Worm (Caenorhabditis elegans) whole organism, early embryonic: ENCODE measurements around the gene ZC404.1.

Source experiments
- ama-1 ChIP-seq: fragments of 150-350 bp; optimal IDR thresholded peaks from 2 replicates; lab custom pipeline; 2014
- ceh-36 ChIP-seq: sonication (generic microtip); optimal IDR thresholded peaks from 2 replicates; lab custom pipeline; 2016; ENCODE audit warnings: missing genetic modification characterization, inconsistent platforms, missing compliant biosample characterization
- flt-1 ChIP-seq: fragments of 200-800 bp; sonication (Bioruptor generic); IDR thresholded peaks from 2 replicates; pipeline ENCODE4 v1.3.6; 2022; ENCODE audit warnings: missing genetic modification characterization, missing compliant biosample characterization
- hmg-4 ChIP-seq: fragments of 200-800 bp; sonication (Bioruptor generic); optimal IDR thresholded peaks from 2 replicates; lab custom pipeline; 2018; ENCODE audit warnings: mild to moderate bottlenecking, missing genetic modification characterization, missing compliant biosample characterization
- scrt-1 ChIP-seq: fragments of 200-800 bp; sonication (Bioruptor generic); IDR thresholded peaks from 2 replicates; pipeline ENCODE4 v1.3.6; 2022; ENCODE audit warnings: missing genetic modification characterization, missing compliant biosample characterization
- tbx-37 ChIP-seq: fragments of 200-800 bp; sonication (Bioruptor generic); conservative IDR thresholded peaks from 2 replicates; pipeline ENCODE4 v1.3.6; 2022; ENCODE audit warnings: missing genetic modification reagents, missing genetic modification characterization, missing compliant biosample characterization

- no peak for TF ChIP-seq tbx-37 (GFP tag; lab: Robert Waterston, UW)
- TF ChIP-seq ama-1 (lab: Kevin White, UChicago), result no peak
- no peak for TF ChIP-seq hmg-4 (GFP tag; lab: Kevin White, UChicago)
- TF ChIP-seq flt-1 (GFP tag; lab: Robert Waterston, UW), result no peak
- no peak for TF ChIP-seq ceh-36 (tag; lab: Kevin White, UChicago)
- no peak for TF ChIP-seq scrt-1 (GFP tag; lab: Robert Waterston, UW)
Measured at ce11 chrV:6771645-6772044, 22.3 kb upstream of the ZC404.1 start, which contains the start of gene srh-30.
